Fruit fly (Drosophila melanogaster) whole organism, adult: ENCODE measurements around the gene CG16798.

ENCODE experiments used
- CG11617 ChIP-seq: fragments of 200-800 bp; sonication (Bioruptor generic); optimal IDR thresholded peaks from 2 replicates; lab custom pipeline; 2017; ENCODE audit warnings: mild to moderate bottlenecking, missing biosample characterization, missing genetic modification reagents, missing genetic modification characterization
- CG12768 ChIP-seq: fragments of 200-800 bp; sonication (Bioruptor generic); optimal IDR thresholded peaks from 2 replicates; lab custom pipeline; 2017; ENCODE audit warnings: missing biosample characterization, missing genetic modification characterization, mild to moderate bottlenecking, moderate library complexity, missing genetic modification reagents
- CG14711 ChIP-seq: fragments of 200-800 bp; sonication (Bioruptor generic); optimal IDR thresholded peaks from 2 replicates; lab custom pipeline; 2018; ENCODE audit warnings: missing biosample characterization, mild to moderate bottlenecking, missing genetic modification characterization, moderate library complexity
- CG1620 ChIP-seq: fragments of 200-800 bp; sonication (Bioruptor generic); optimal IDR thresholded peaks from 2 replicates; lab custom pipeline; 2016; ENCODE audit warnings: missing biosample characterization, missing genetic modification characterization
- CG33017 ChIP-seq: fragments of 200-800 bp; sonication (Bioruptor generic); optimal IDR thresholded peaks from 2 replicates; lab custom pipeline; 2018; ENCODE audit warnings: missing biosample characterization, mild to moderate bottlenecking, missing genetic modification characterization, moderate library complexity
- CG5204 ChIP-seq: fragments of 200-800 bp; sonication (Bioruptor generic); optimal IDR thresholded peaks from 2 replicates; lab custom pipeline; 2016; ENCODE audit warnings: missing biosample characterization, missing genetic modification characterization
- CG7045 ChIP-seq: fragments of 200-800 bp; sonication (Bioruptor generic); optimal IDR thresholded peaks from 2 replicates; lab custom pipeline; 2017; ENCODE audit warnings: missing biosample characterization, mild to moderate bottlenecking, missing genetic modification characterization
- CG7101 ChIP-seq: fragments of 200-800 bp; sonication (Bioruptor generic); optimal IDR thresholded peaks from 2 replicates; lab custom pipeline; 2018; ENCODE audit warnings: missing biosample characterization, mild to moderate bottlenecking, missing genetic modification characterization, moderate library complexity
- Clk ChIP-seq: fragments of 200-800 bp; sonication (Bioruptor generic); optimal IDR thresholded peaks from 2 replicates; lab custom pipeline; 2017; ENCODE audit warnings: missing biosample characterization, missing genetic modification characterization
- Crg-1 ChIP-seq: fragments of 200-800 bp; sonication (Bioruptor generic); optimal IDR thresholded peaks from 2 replicates; lab custom pipeline; 2016; ENCODE audit warnings: missing biosample characterization, missing genetic modification characterization
- Hr96 ChIP-seq: fragments of 200-800 bp; sonication (Bioruptor generic); optimal IDR thresholded peaks from 2 replicates; lab custom pipeline; 2016; ENCODE audit warnings: missing biosample characterization, missing genetic modification characterization
- Mnt ChIP-seq: fragments of 200-800 bp; sonication (Bioruptor generic); optimal IDR thresholded peaks from 2 replicates; lab custom pipeline; 2016; ENCODE audit warnings: missing biosample characterization, mild to moderate bottlenecking, missing genetic modification characterization
- bab1 ChIP-seq: fragments of 200-800 bp; sonication (Bioruptor generic); optimal IDR thresholded peaks from 3 replicates; lab custom pipeline; 2019; ENCODE audit warnings: missing biosample characterization, mild to moderate bottlenecking, missing genetic modification characterization, moderate library complexity
- cic ChIP-seq: fragments of 200-800 bp; sonication (Bioruptor generic); optimal IDR thresholded peaks from 2 replicates; lab custom pipeline; 2017; ENCODE audit warnings: missing biosample characterization, mild to moderate bottlenecking, missing genetic modification characterization, moderate library complexity
- cnc ChIP-seq, 2 experiments: fragments of >200 bp; optimal IDR thresholded peaks; 2 replicates each; lab custom pipeline; 2017
- kay ChIP-seq: fragments of 200-800 bp; sonication (Bioruptor generic); peaks from one replicate; lab custom pipeline; 2016; ENCODE audit warnings: missing biosample characterization, missing genetic modification characterization, borderline replicate concordance
- ovo ChIP-seq: fragments of 200-800 bp; sonication (Bioruptor generic); optimal IDR thresholded peaks from 2 replicates; lab custom pipeline; 2016; ENCODE audit warnings: missing biosample characterization, missing genetic modification characterization
- pad ChIP-seq: fragments of 200-800 bp; sonication (Bioruptor generic); optimal IDR thresholded peaks from 3 replicates; lab custom pipeline; 2017; ENCODE audit warnings: missing biosample characterization, missing genetic modification characterization, mild to moderate bottlenecking, moderate library complexity, missing genetic modification reagents
- tj ChIP-seq: fragments of 200-800 bp; sonication (Bioruptor generic); optimal IDR thresholded peaks from 3 replicates; lab custom pipeline; 2017; ENCODE audit warnings: missing biosample characterization, mild to moderate bottlenecking, missing genetic modification characterization, moderate library complexity
- toe ChIP-seq: fragments of 200-800 bp; sonication (Bioruptor generic); optimal IDR thresholded peaks from 2 replicates; lab custom pipeline; 2016; ENCODE audit warnings: missing biosample characterization, missing genetic modification characterization

Gene CG16798

dm6 chr2L:20401408-20401807 is 19.3 kb upstream of the CG16798 start:
- TF ChIP-seq Hr96 (no peak), Mnt (GFP tag; lab: Kevin White, UChicago) (no peak), kay (GFP tag; lab: Kevin White, UChicago) (peak; percentile 51), cic (GFP tag; lab: Kevin White, UChicago) (no peak)

- no peak for TF ChIP-seq CG14711
- TF ChIP-seq CG7101 (tag; lab: Kevin White, UChicago): no peak
- TF ChIP-seq CG33017 (tag; lab: Kevin White, UChicago): no peak
- TF ChIP-seq CG7045 (GFP tag; lab: Kevin White, UChicago): no peak
- no peak for TF ChIP-seq cic (GFP tag; lab: Kevin White, UChicago)
- no peak for TF ChIP-seq CG11617 (GFP tag; lab: Kevin White, UChicago)
- no peak for TF ChIP-seq CG1620 (GFP tag; lab: Kevin White, UChicago)
- TF ChIP-seq Clk (GFP tag; lab: Kevin White, UChicago): no peak
- TF ChIP-seq pad (GFP tag; lab: Kevin White, UChicago): no peak
- no peak for TF ChIP-seq toe
- TF ChIP-seq bab1: no peak
- TF ChIP-seq cnc (optimal IDR thresholded peaks at IDR 0.05; lab: Kevin White, UChicago): no peak
- TF ChIP-seq ovo: no peak
- no peak for TF ChIP-seq CG12768
These were observed 18.7 kb upstream of the CG16798 start for dm6 chr2L:20400875-20401274.

- TF ChIP-seq CG14711: no peak
- no peak for TF ChIP-seq CG7045 (GFP tag; lab: Kevin White, UChicago)
- no peak for TF ChIP-seq CG5204 (GFP tag; lab: Kevin White, UChicago)
- TF ChIP-seq ovo: no peak
- TF ChIP-seq CG7101 (tag; lab: Kevin White, UChicago): no peak
- TF ChIP-seq kay (GFP tag; lab: Kevin White, UChicago): no peak
- no peak for TF ChIP-seq Hr96
- TF ChIP-seq Crg-1 (GFP tag; lab: Kevin White, UChicago): no peak
These were observed 17.1 kb upstream of the CG16798 start for dm6 chr2L:20399239-20399638.

- TF ChIP-seq toe (no peak), CG33017 (tag; lab: Kevin White, UChicago) (no peak), CG1620 (GFP tag; lab: Kevin White, UChicago) (no peak), Hr96 (no peak), Crg-1 (GFP tag; lab: Kevin White, UChicago) (no peak), ovo (no peak), tj (GFP tag; lab: Kevin White, UChicago) (no peak), Mnt (GFP tag; lab: Kevin White, UChicago) (no peak), CG7045 (GFP tag; lab: Kevin White, UChicago) (no peak), cnc (optimal IDR thresholded peaks at IDR 0.05; lab: Kevin White, UChicago) (no peak), CG12768 (no peak), cic (GFP tag; lab: Kevin White, UChicago) (no peak), Clk (GFP tag; lab: Kevin White, UChicago) (no peak), bab1 (no peak), kay (GFP tag; lab: Kevin White, UChicago) (no peak)
These were observed 14.9 kb upstream of the CG16798 start for dm6 chr2L:20397032-20397431.

dm6 chr2L:20390004-20390403 is 7.8 kb upstream of the CG16798 start:
- TF ChIP-seq Clk (GFP tag; lab: Kevin White, UChicago): no peak
- TF ChIP-seq CG14711: no peak
- TF ChIP-seq CG1620 (GFP tag; lab: Kevin White, UChicago): no peak
- no peak for TF ChIP-seq kay (GFP tag; lab: Kevin White, UChicago)
- TF ChIP-seq cnc (optimal IDR thresholded peaks at IDR 0.05; lab: Kevin White, UChicago): no peak
- no peak for TF ChIP-seq pad (GFP tag; lab: Kevin White, UChicago)
- TF ChIP-seq cic (GFP tag; lab: Kevin White, UChicago): no peak
- TF ChIP-seq tj (GFP tag; lab: Kevin White, UChicago): no peak
- TF ChIP-seq bab1: no peak
- no peak for TF ChIP-seq Crg-1 (GFP tag; lab: Kevin White, UChicago)
- no peak for TF ChIP-seq CG5204 (GFP tag; lab: Kevin White, UChicago)
- no peak for TF ChIP-seq CG11617 (GFP tag; lab: Kevin White, UChicago)
- TF ChIP-seq Mnt (GFP tag; lab: Kevin White, UChicago): no peak
- TF ChIP-seq toe: no peak
- no peak for TF ChIP-seq CG33017 (tag; lab: Kevin White, UChicago)
- TF ChIP-seq ovo: no peak
- TF ChIP-seq Hr96: no peak

dm6 chr2L:20381329-20381728 is 827 bp downstream of the CG16798 start:
- no peak for TF ChIP-seq tj (GFP tag; lab: Kevin White, UChicago)

- no peak for TF ChIP-seq CG11617 (GFP tag; lab: Kevin White, UChicago)
- no peak for TF ChIP-seq CG1620 (GFP tag; lab: Kevin White, UChicago)
- peak; percentile 11 for TF ChIP-seq kay (GFP tag; lab: Kevin White, UChicago)
- TF ChIP-seq tj (GFP tag; lab: Kevin White, UChicago): no peak
These were observed 8.1 kb downstream of the CG16798 start, which contains the start of gene Ugt37A1 for dm6 chr2L:20374054-20374507. Gene Ugt37A1 (minus strand): TSS chr2L:20374104.
